Worm (Caenorhabditis elegans) whole organism, L3 larva: ENCODE results near the gene nrps-1.

Experiments used
- ama-1 ChIP-seq: fragments of 150-350 bp; optimal IDR thresholded peaks from 2 replicates; lab custom pipeline; 2018
- daf-12 ChIP-seq: fragments of 150-350 bp; optimal IDR thresholded peaks from 2 replicates; lab custom pipeline; 2014; ENCODE audit warnings: missing biosample characterization, missing genetic modification reagents, missing genetic modification characterization
- fkh-10 ChIP-seq: sonication (generic microtip); optimal IDR thresholded peaks from 2 replicates; lab custom pipeline; 2017; ENCODE audit warnings: missing biosample characterization, missing genetic modification reagents, missing genetic modification characterization
- fos-1 ChIP-seq: fragments of 150-350 bp; optimal IDR thresholded peaks from 2 replicates; lab custom pipeline; 2014; ENCODE audit warnings: missing biosample characterization, missing genetic modification characterization
- lin-39 ChIP-seq: fragments of 150-350 bp; optimal IDR thresholded peaks from 2 replicates; lab custom pipeline; 2018; ENCODE audit warnings: missing biosample characterization, missing genetic modification reagents, missing genetic modification characterization
- lsy-12 ChIP-seq: sonication (generic microtip); optimal IDR thresholded peaks from 2 replicates; lab custom pipeline; 2016; ENCODE audit warnings: mild to moderate bottlenecking, missing genetic modification characterization, missing compliant biosample characterization
- mdl-1 ChIP-seq: fragments of 150-350 bp; optimal IDR thresholded peaks from 2 replicates; lab custom pipeline; 2014; ENCODE audit warnings: missing biosample characterization, missing genetic modification characterization
- nhr-11 ChIP-seq: fragments of 150-350 bp; optimal IDR thresholded peaks from 2 replicates; lab custom pipeline; 2014; ENCODE audit warnings: missing biosample characterization, missing genetic modification characterization
- nhr-12 ChIP-seq: fragments of 150-350 bp; optimal IDR thresholded peaks from 2 replicates; lab custom pipeline; 2014; ENCODE audit warnings: missing biosample characterization, missing genetic modification characterization
- pha-4 ChIP-seq: fragments of 150-350 bp; optimal IDR thresholded peaks from 2 replicates; lab custom pipeline; 2014; ENCODE audit warnings: missing biosample characterization, missing genetic modification reagents, missing genetic modification characterization
- sea-2 ChIP-seq: fragments of 150-350 bp; sonication (generic microtip); optimal IDR thresholded peaks from 4 replicates; lab custom pipeline; 2014; ENCODE audit warnings: missing biosample characterization, missing genetic modification reagents, missing genetic modification characterization
- snpc-4 ChIP-seq: fragments of 150-350 bp; optimal IDR thresholded peaks from 2 replicates; lab custom pipeline; 2014; ENCODE audit warnings: missing biosample characterization, missing genetic modification characterization
- unc-62 ChIP-seq: fragments of 150-350 bp; sonication (generic microtip); optimal IDR thresholded peaks from 4 replicates; lab custom pipeline; 2014; ENCODE audit warnings: missing biosample characterization, missing genetic modification reagents, missing genetic modification characterization
- ztf-4 ChIP-seq: fragments of 150-350 bp; optimal IDR thresholded peaks from 2 replicates; lab custom pipeline; 2014; ENCODE audit warnings: missing biosample characterization, missing genetic modification characterization

ce11 chrIII:11582569-11582968 lies 48.1 kb downstream of the nrps-1 start:
- no peak for TF ChIP-seq fkh-10 (GFP tag; lab: Kevin White, UChicago)
- no peak for TF ChIP-seq lin-39
- no peak for TF ChIP-seq sea-2 (GFP tag; lab: Kevin White, UChicago)
- TF ChIP-seq snpc-4 (tag; lab: Kevin White, UChicago): no peak
- TF ChIP-seq pha-4 (tag; lab: Kevin White, UChicago): no peak
- no peak for TF ChIP-seq fos-1 (tag; lab: Kevin White, UChicago)
- TF ChIP-seq mdl-1: no peak
- TF ChIP-seq ama-1 (lab: Kevin White, UChicago): no peak
- no peak for TF ChIP-seq nhr-12
- TF ChIP-seq lsy-12 (tag; lab: Kevin White, UChicago): no peak
- TF ChIP-seq daf-12 (tag; lab: Kevin White, UChicago): no peak
- TF ChIP-seq nhr-11 (tag; lab: Kevin White, UChicago): no peak
- TF ChIP-seq unc-62: no peak
- TF ChIP-seq ztf-4 (tag; lab: Kevin White, UChicago): no peak
